Worm (Caenorhabditis elegans): ENCODE measurements around the gene AH6.17.

DNA sequence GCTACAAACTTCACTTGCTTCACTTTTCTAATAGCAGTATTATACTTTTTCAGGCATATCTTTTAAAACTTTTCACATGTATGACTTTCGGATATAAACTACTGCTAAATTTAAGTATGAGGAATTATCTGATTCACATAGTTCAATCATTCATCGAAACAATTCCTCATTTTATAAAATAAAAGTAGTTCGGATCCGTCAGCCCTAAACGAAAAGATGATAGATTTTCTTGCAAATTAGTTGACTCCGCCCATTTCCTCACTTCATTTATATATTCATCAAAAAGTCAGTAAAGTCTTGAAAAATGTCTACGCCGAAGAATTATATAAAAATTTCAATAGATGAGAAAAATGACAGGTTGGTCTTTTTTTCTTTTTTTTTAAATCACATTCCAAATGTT, 45.4 kb upstream of the AH6.17 start, which contains the start of gene chil-27:
- TF ChIP-seq nhr-237 (tag; optimal IDR thresholded peaks at IDR 0.05) (no peak), drap-1 (GFP tag; optimal IDR thresholded peaks at IDR 0.05) (no peak), pha-4 (tag; optimal IDR thresholded peaks at IDR 0.05) (no peak), blmp-1 (tag; optimal IDR thresholded peaks at IDR 0.05) (no peak), lsy-2 (tag; optimal IDR thresholded peaks at IDR 0.05) (no peak), elt-3 (tag; optimal IDR thresholded peaks at IDR 0.05) (no peak)

Measured in whole organism, mixed stage, embryonic.